Worm (Caenorhabditis elegans): Measurements from ENCODE around the gene zip-8.

zip-8 gene

DNA sequence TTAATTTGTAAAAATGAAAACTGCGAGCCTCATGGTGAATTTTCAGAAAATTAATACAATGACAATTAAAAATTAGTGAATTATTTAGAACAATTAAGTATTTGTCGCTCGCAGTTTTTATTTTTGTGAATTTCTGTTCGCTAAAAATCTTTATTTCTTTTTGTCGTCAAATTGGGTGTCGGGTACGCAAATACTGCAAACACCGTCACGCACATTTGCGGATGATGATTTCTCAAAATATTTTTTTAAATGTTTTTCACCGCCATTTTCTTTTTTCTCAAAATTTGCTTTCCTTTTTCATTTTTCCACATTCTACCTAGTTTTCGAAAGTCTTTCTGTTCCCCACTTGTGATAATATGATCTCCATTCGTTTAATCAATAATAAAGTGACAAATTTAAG, 10.2 kb downstream of the zip-8 start (continued):
- no peak for TF ChIP-seq ZK546.5 (tag; optimal IDR thresholded peaks at IDR 0.05)
- TF ChIP-seq lin-39 (tag; optimal IDR thresholded peaks at IDR 0.05), result no peak

DNA sequence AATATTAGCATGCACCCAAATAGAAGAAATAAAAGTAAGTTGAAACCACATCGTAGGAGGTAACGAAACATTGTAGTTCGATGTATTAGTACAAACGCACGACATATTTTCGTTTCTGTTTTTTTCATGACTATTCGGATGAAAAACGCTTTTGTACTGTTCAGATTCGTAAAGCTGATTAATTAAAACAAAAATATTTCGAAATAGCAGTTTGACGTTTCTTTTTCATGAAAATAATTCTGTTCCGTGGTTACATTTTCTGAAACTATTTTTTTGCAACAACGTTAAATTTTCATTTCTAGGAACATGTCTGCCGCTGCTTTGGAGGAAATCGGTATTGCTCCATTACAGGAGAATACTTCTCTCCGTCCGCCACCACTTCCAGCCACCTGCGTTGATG, 10.7 kb downstream of the zip-8 start, which contains the start of gene rpt-3:
TSS of gene rpt-3 (plus strand) at position 301 of the 400 bp plus-strand sequence.
- TF ChIP-seq aly-2 (tag; optimal IDR thresholded peaks at IDR 0.05) (no peak), elt-3 (tag; optimal IDR thresholded peaks at IDR 0.05) (no peak), jun-1 (tag; optimal IDR thresholded peaks at IDR 0.05) (no peak), egl-27 (tag; optimal IDR thresholded peaks at IDR 0.05) (no peak), ama-1 (optimal IDR thresholded peaks at IDR 0.05) (no peak), nhr-67 (tag; optimal IDR thresholded peaks at IDR 0.05) (no peak), hmg-11 (tag; optimal IDR thresholded peaks at IDR 0.05) (no peak), pha-4 (tag; optimal IDR thresholded peaks at IDR 0.05) (no peak), mml-1 (tag; optimal IDR thresholded peaks at IDR 0.05) (no peak), nhr-77 (tag; optimal IDR thresholded peaks at IDR 0.05) (no peak), unc-39 (tag; optimal IDR thresholded peaks at IDR 0.05) (no peak), daf-12 (tag; optimal IDR thresholded peaks at IDR 0.05) (no peak), egl-5 (tag; optimal IDR thresholded peaks at IDR 0.05) (no peak), pqm-1 (tag; optimal IDR thresholded peaks at IDR 0.05) (no peak)

DNA sequence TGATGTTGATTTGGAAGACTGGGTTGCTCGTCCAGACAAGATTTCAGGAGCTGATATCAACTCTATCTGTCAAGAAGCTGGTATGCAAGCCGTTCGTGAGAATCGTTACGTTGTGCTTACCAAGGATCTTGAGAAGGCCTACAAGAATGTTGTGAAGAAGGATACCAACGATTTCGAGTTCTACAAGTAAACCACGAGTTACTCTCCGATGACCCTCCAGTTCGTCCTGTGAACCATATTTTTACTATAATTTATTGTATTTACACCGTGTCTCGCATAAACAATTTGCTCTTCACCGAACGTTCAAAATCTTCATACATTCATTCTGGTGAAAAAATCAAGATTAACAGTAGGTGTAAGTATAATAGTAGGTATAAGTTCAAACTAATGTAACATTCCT, 12.2 kb downstream of the zip-8 start:
- no peak for TF ChIP-seq ceh-9 (tag; optimal IDR thresholded peaks at IDR 0.05)
- TF ChIP-seq lin-15B (tag; optimal IDR thresholded peaks at IDR 0.05), result no peak
- TF ChIP-seq nhr-77 (tag; optimal IDR thresholded peaks at IDR 0.05), result no peak
- TF ChIP-seq hmg-11 (tag; optimal IDR thresholded peaks at IDR 0.05), result no peak
- TF ChIP-seq elt-3 (tag; optimal IDR thresholded peaks at IDR 0.05), result no peak
- TF ChIP-seq ceh-28 (tag; optimal IDR thresholded peaks at IDR 0.05), result no peak
- TF ChIP-seq mml-1 (tag; optimal IDR thresholded peaks at IDR 0.05), result no peak
- no peak for TF ChIP-seq elt-2 (tag; optimal IDR thresholded peaks at IDR 0.05)
- TF ChIP-seq sea-2 (GFP tag; optimal IDR thresholded peaks at IDR 0.05), result no peak
- no peak for TF ChIP-seq unc-39 (tag; optimal IDR thresholded peaks at IDR 0.05)
- TF ChIP-seq tbx-2 (tag; optimal IDR thresholded peaks at IDR 0.05), result no peak

DNA sequence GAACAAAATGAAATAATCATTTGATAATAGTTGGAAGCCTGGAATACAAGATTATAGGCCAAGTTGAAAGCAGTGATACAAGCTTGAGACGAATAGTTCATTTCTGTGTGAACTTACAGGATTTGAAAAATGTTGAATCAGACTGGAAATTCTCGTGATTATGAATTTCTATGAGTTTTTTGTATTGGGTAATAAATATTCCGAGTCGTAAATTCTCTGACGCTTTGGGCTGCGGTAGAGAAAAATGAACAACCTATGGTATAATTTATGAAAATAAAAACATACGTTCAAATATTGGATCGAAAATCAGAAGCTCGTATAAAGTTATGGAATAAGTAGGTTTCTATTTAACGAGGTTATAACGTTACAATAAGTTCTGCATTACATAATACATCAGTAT, 14.1 kb downstream of the zip-8 start, which contains the start of gene srb-11:
TSS of gene srb-11 (minus strand) at position 101 of the 400 bp plus-strand sequence.
- TF ChIP-seq lin-15B (tag; optimal IDR thresholded peaks at IDR 0.05), result no peak
- TF ChIP-seq egl-27 (tag; optimal IDR thresholded peaks at IDR 0.05), result no peak
- no peak for TF ChIP-seq ceh-9 (tag; optimal IDR thresholded peaks at IDR 0.05)
- TF ChIP-seq ztf-11 (tag; optimal IDR thresholded peaks at IDR 0.05), result no peak
- TF ChIP-seq jun-1 (tag; optimal IDR thresholded peaks at IDR 0.05), result no peak
- TF ChIP-seq hmg-11 (tag; optimal IDR thresholded peaks at IDR 0.05), result no peak
- no peak for TF ChIP-seq tbx-2 (tag; optimal IDR thresholded peaks at IDR 0.05)
- TF ChIP-seq R02D3.7 (tag; optimal IDR thresholded peaks at IDR 0.05), result no peak
- no peak for TF ChIP-seq egl-5 (tag; optimal IDR thresholded peaks at IDR 0.05)
- TF ChIP-seq elt-1 (tag; optimal IDR thresholded peaks at IDR 0.05), result no peak
- no peak for TF ChIP-seq nhr-77 (tag; optimal IDR thresholded peaks at IDR 0.05)
- TF ChIP-seq fkh-10 (GFP tag; optimal IDR thresholded peaks at IDR 0.05), result no peak
- no peak for TF ChIP-seq nhr-43 (tag; optimal IDR thresholded peaks at IDR 0.05; ENCODE audit: poor library complexity, severe bottlenecking)
- TF ChIP-seq lsy-12 (tag; optimal IDR thresholded peaks at IDR 0.05), result no peak
- no peak for TF ChIP-seq skn-1 (tag; optimal IDR thresholded peaks at IDR 0.05)
- no peak for TF ChIP-seq ceh-28 (tag; optimal IDR thresholded peaks at IDR 0.05)
- TF ChIP-seq pha-4 (tag; optimal IDR thresholded peaks at IDR 0.05), result no peak
- no peak for TF ChIP-seq nhr-25 (tag; optimal IDR thresholded peaks at IDR 0.05)

DNA sequence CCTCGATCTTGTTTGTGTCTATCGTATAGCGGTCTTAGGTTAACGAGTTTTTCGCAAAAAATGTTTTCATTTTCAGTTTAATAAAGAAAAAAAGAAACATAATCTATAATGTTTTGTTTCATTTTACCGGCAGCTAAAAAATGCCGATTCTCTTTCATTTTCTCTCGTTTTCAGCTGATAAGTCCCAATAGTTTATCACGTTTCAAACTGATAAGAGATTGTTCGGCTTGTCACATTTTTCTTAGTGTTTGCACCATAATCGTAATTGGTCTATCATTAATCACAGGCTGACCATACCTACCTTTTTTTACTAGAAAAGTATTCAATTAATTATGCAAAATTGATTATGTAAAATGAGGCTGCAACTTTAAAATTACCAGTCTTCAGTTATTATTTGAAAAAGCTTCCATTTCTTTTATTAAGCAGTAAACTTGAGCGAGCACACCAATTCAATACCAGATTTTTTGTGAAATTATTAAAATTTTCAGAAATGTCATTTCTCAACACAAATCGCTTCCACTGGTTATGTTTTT, 16.5 kb downstream of the zip-8 start, which contains the start of gene F23F12.13:
TSS of gene F23F12.13 (plus strand) at position 483 of the 533 bp plus-strand sequence.
- peak; percentile 23 for TF ChIP-seq pha-4 (tag; optimal IDR thresholded peaks at IDR 0.05)
- TF ChIP-seq elt-2 (tag; optimal IDR thresholded peaks at IDR 0.05), result peak; percentile 85
- TF ChIP-seq lin-39 (tag; optimal IDR thresholded peaks at IDR 0.05), result no peak
- TF ChIP-seq pqm-1 (tag; optimal IDR thresholded peaks at IDR 0.05), result peak; percentile 77

DNA sequence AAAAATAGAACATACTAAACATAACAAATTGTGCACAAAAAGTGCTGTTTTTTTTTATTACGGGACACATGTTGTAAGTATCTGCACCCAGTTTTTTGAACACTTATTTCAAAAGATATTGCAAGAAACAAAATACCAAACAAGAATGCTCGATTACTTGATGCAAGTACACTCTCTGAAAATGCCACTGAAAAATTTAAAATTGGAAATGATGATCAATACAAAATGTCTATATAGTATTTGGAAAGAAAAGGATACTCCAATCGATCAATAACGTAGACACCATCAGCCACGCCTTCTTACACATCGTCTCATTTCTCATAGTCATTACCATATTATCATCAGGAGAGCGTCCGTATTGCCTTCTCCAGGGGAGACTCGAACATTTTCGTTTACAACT, 19.4 kb downstream of the zip-8 start, which contains the start of gene sdz-15:
TSS of gene sdz-15 (plus strand) at position 301 of the 400 bp plus-strand sequence.
- TF ChIP-seq egl-5 (tag; optimal IDR thresholded peaks at IDR 0.05) (no peak), mml-1 (tag; optimal IDR thresholded peaks at IDR 0.05) (no peak), ceh-9 (tag; optimal IDR thresholded peaks at IDR 0.05) (no peak), mdl-1 (tag; optimal IDR thresholded peaks at IDR 0.05) (no peak), pha-4 (tag; optimal IDR thresholded peaks at IDR 0.05) (no peak), elt-2 (tag; optimal IDR thresholded peaks at IDR 0.05) (no peak), nhr-67 (tag; optimal IDR thresholded peaks at IDR 0.05) (no peak), skn-1 (tag; optimal IDR thresholded peaks at IDR 0.05) (no peak), ZK546.5 (tag; optimal IDR thresholded peaks at IDR 0.05) (no peak), lin-15B (tag; optimal IDR thresholded peaks at IDR 0.05) (no peak), nhr-28 (tag; optimal IDR thresholded peaks at IDR 0.05) (no peak), sea-2 (GFP tag; optimal IDR thresholded peaks at IDR 0.05) (no peak)
